Worm (Caenorhabditis elegans) whole organism, L1 larva: ENCODE data around the gene C31C9.7.

Experiments used
- ceh-90 ChIP-seq: sonication (generic microtip); optimal IDR thresholded peaks from 2 replicates; lab custom pipeline; 2016; ENCODE audit warnings: missing genetic modification characterization, missing compliant biosample characterization
- nhr-85 ChIP-seq: sonication (generic microtip); peaks from one replicate; lab custom pipeline; 2016; ENCODE audit warnings: missing genetic modification characterization, inconsistent platforms, missing compliant biosample characterization
- unc-62 ChIP-seq: fragments of 150-350 bp; optimal IDR thresholded peaks from 2 replicates; lab custom pipeline; 2014; ENCODE audit warnings: missing biosample characterization, missing genetic modification reagents, missing genetic modification characterization

DNA sequence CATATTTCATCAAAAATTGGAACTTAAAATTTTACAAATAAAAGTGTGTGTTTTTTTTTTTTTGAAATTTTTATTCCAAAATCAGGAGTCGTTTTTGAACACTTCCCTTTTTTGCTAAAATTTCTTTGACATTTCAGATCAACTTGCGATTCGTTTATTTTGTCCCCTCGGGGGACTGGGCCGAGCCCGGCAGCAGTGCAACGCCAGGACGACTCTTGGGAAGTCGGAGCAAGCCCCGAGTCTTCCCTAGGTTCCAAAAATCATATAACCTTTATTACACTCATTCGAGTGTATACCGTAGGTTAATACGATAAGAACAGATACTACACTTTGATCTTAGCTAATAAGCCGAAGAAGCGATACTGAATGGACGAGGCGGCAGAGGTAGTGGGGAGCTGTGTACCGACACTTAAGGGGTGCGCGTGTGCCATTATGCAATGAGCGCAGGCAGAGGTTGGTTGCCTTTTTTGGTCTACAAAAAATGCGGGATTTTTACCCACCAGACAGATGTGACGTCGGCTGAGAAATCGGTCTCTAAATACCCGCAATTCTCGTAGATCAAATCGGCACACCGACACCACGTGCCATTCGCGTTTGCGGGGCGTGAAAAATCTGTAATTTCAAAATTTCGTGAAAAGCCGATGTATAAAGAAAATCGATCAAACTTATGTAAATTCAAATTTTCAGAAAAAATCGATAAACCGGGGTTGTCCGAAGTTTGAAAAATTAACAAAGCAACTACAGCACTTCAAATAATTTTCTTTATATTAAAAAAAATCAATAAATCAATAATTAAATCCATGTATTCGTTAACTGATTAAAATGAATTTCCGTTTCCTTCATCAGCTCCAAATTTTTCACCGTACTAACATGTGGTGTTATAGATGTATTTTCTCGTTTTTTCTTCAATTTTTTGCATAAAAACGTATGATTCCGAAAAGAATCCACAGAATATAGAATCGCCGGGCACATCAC, 48.8 kb downstream of the C31C9.7 start:
- TF ChIP-seq nhr-85 (tag; lab: Kevin White, UChicago): no peak
- TF ChIP-seq unc-62 (GFP tag; lab: Kevin White, UChicago): no peak
- no peak for TF ChIP-seq ceh-90 (tag; lab: Kevin White, UChicago)
